Worm (Caenorhabditis elegans): ENCODE data around the gene ptp-2.

- no peak for TF ChIP-seq gmeb-2 (tag; optimal IDR thresholded peaks at IDR 0.05)
- TF ChIP-seq ceh-31 (tag; optimal IDR thresholded peaks at IDR 0.05) = no peak
Observed at ce11 chrII:5951745-5952144, 33.3 kb downstream of the ptp-2 start.

Data from whole organism, late embryonic.